Worm (Caenorhabditis elegans) whole organism, L1 larva: ENCODE measurements around the gene C02B8.12.

ENCODE experiments used
- C16A3.4 ChIP-seq: fragments of 150-350 bp; optimal IDR thresholded peaks from 2 replicates; lab custom pipeline; 2014; ENCODE audit warnings: missing biosample characterization, missing genetic modification characterization
- F16B12.6 ChIP-seq: fragments of 150-350 bp; optimal IDR thresholded peaks from 2 replicates; lab custom pipeline; 2014; ENCODE audit warnings: missing biosample characterization, missing genetic modification characterization
- Y116A8C.19 ChIP-seq: sonication (generic microtip); optimal IDR thresholded peaks from 2 replicates; lab custom pipeline; 2016; ENCODE audit warnings: missing compliant biosample characterization, missing genetic modification characterization, borderline replicate concordance
- aha-1 ChIP-seq: fragments of 150-350 bp; optimal IDR thresholded peaks from 2 replicates; lab custom pipeline; 2014; ENCODE audit warnings: missing biosample characterization, missing genetic modification characterization
- alr-1 ChIP-seq: fragments of 200-800 bp; sonication (Bioruptor generic); optimal IDR thresholded peaks from 2 replicates; lab custom pipeline; 2018; ENCODE audit warnings: borderline replicate concordance, mild to moderate bottlenecking, missing genetic modification characterization, missing compliant biosample characterization
- aly-2 ChIP-seq: fragments of 150-350 bp; optimal IDR thresholded peaks from 2 replicates; lab custom pipeline; 2014; ENCODE audit warnings: missing biosample characterization, missing genetic modification characterization
- ama-1 ChIP-seq: fragments of 150-350 bp; optimal IDR thresholded peaks from 2 replicates; lab custom pipeline; 2014
- ceh-82 ChIP-seq, 3 experiments: fragments of 150-350 bp in 1 of 3; sonication (generic microtip) in 2 of 3; optimal IDR thresholded peaks; 2 replicates each; lab custom pipeline; 2014 to 2017; ENCODE audit warnings: missing biosample characterization in 3 of 3, missing genetic modification characterization in 3 of 3
- ceh-88 ChIP-seq: fragments of 200-800 bp; sonication (Bioruptor generic); IDR thresholded peaks from 2 replicates; pipeline ENCODE4 v1.3.6; 2022; ENCODE audit warnings: missing genetic modification characterization, missing compliant biosample characterization
- ceh-90 ChIP-seq: sonication (generic microtip); optimal IDR thresholded peaks from 2 replicates; lab custom pipeline; 2016; ENCODE audit warnings: missing genetic modification characterization, missing compliant biosample characterization
- dsc-1 ChIP-seq: sonication (generic microtip); optimal IDR thresholded peaks from 2 replicates; lab custom pipeline; 2016; ENCODE audit warnings: mild to moderate bottlenecking, missing genetic modification characterization, missing compliant biosample characterization
- efl-1 ChIP-seq, 4 experiments: fragments of 150-350 bp; optimal IDR thresholded peaks in 3 of 4; peaks in 1 of 4; 1 replicate in 1 of 4; 2 replicates in 3 of 4; lab custom pipeline; 2014; ENCODE audit warnings: missing biosample characterization in 2 of 4, missing genetic modification characterization in 2 of 4, missing genetic modification reagents in 2 of 4
- efl-3 ChIP-seq: fragments of 200-800 bp; sonication (Bioruptor generic); optimal IDR thresholded peaks from 2 replicates; lab custom pipeline; 2018; ENCODE audit warnings: mild to moderate bottlenecking, missing genetic modification characterization, missing compliant biosample characterization
- elt-2 ChIP-seq: sonication (generic microtip); optimal IDR thresholded peaks from 2 replicates; lab custom pipeline; 2016; ENCODE audit warnings: missing genetic modification characterization, mild to moderate bottlenecking, inconsistent platforms, missing compliant biosample characterization, missing genetic modification reagents
- ets-5 ChIP-seq: fragments of 200-800 bp; sonication (Bioruptor generic); IDR thresholded peaks from 2 replicates; pipeline ENCODE4 v1.3.6; 2022; ENCODE audit warnings: missing genetic modification characterization, missing compliant biosample characterization
- fkh-10 ChIP-seq: sonication (generic microtip); optimal IDR thresholded peaks from 2 replicates; lab custom pipeline; 2017; ENCODE audit warnings: missing biosample characterization, missing genetic modification reagents, missing genetic modification characterization
- fkh-8 ChIP-seq: sonication (generic microtip); optimal IDR thresholded peaks from 2 replicates; lab custom pipeline; 2016; ENCODE audit warnings: mild to moderate bottlenecking, missing genetic modification characterization, missing compliant biosample characterization
- grh-1 ChIP-seq: fragments of 200-800 bp; sonication (Bioruptor generic); IDR thresholded peaks from 2 replicates; pipeline ENCODE4 v1.3.6; 2022; ENCODE audit warnings: missing genetic modification reagents, missing genetic modification characterization, missing compliant biosample characterization
- hlh-4 ChIP-seq: sonication (generic microtip); optimal IDR thresholded peaks from 2 replicates; lab custom pipeline; 2016; ENCODE audit warnings: mild to moderate bottlenecking, missing genetic modification characterization, missing compliant biosample characterization
- isw-1 ChIP-seq: fragments of 200-800 bp; sonication (Bioruptor generic); IDR thresholded peaks from 2 replicates; pipeline ENCODE4 v1.3.6; 2022; ENCODE audit warnings: missing genetic modification characterization, missing compliant biosample characterization
- lin-13 ChIP-seq: fragments of 150-350 bp; optimal IDR thresholded peaks from 2 replicates; lab custom pipeline; 2014; ENCODE audit warnings: missing biosample characterization, missing genetic modification reagents, missing genetic modification characterization
- lin-14 ChIP-seq: fragments of 200-800 bp; sonication (Bioruptor generic); optimal IDR thresholded peaks from 2 replicates; lab custom pipeline; 2018; ENCODE audit warnings: mild to moderate bottlenecking, missing genetic modification characterization, moderate library complexity, missing compliant biosample characterization
- lin-35 ChIP-seq, 2 experiments: fragments of 150-350 bp; optimal IDR thresholded peaks; 2 replicates each; lab custom pipeline; 2014; ENCODE audit warnings: missing biosample characterization in 2 of 2, missing genetic modification characterization in 2 of 2, missing genetic modification reagents in 2 of 2
- lin-39 ChIP-seq: fragments of 150-350 bp; optimal IDR thresholded peaks from 2 replicates; lab custom pipeline; 2014; ENCODE audit warnings: missing biosample characterization, missing genetic modification reagents, missing genetic modification characterization
- lsy-2 ChIP-seq, 2 experiments: fragments of 150-350 bp; optimal IDR thresholded peaks; 2 replicates each; lab custom pipeline; 2014; ENCODE audit warnings: missing biosample characterization in 2 of 2, missing genetic modification characterization in 2 of 2
- mab-9 ChIP-seq: fragments of 200-800 bp; sonication (Bioruptor generic); IDR thresholded peaks from 2 replicates; pipeline ENCODE4 v1.3.6; 2022; ENCODE audit warnings: missing genetic modification reagents, missing genetic modification characterization, missing compliant biosample characterization
- mep-1 ChIP-seq: fragments of 150-350 bp; optimal IDR thresholded peaks from 2 replicates; lab custom pipeline; 2014; ENCODE audit warnings: missing biosample characterization, missing genetic modification characterization
- nhr-12 ChIP-seq: sonication (generic microtip); optimal IDR thresholded peaks from 2 replicates; lab custom pipeline; 2017; ENCODE audit warnings: missing biosample characterization, missing genetic modification characterization
- nhr-19 ChIP-seq: fragments of 200-800 bp; sonication (Bioruptor generic); conservative IDR thresholded peaks from 2 replicates; pipeline ENCODE4 v1.3.6; 2022; ENCODE audit warnings: missing genetic modification characterization, missing compliant biosample characterization
- nhr-20 ChIP-seq: sonication (generic microtip); optimal IDR thresholded peaks from 2 replicates; lab custom pipeline; 2016; ENCODE audit warnings: mild to moderate bottlenecking, missing genetic modification characterization, missing compliant biosample characterization
- nhr-237 ChIP-seq: fragments of 150-350 bp; optimal IDR thresholded peaks from 2 replicates; lab custom pipeline; 2014; ENCODE audit warnings: missing biosample characterization, missing genetic modification characterization
- nhr-28 ChIP-seq: fragments of 150-350 bp; optimal IDR thresholded peaks from 2 replicates; lab custom pipeline; 2014; ENCODE audit warnings: missing biosample characterization, missing genetic modification characterization
- nhr-84 ChIP-seq: sonication (generic microtip); optimal IDR thresholded peaks from 2 replicates; lab custom pipeline; 2017; ENCODE audit warnings: missing biosample characterization, missing genetic modification characterization
- nhr-85 ChIP-seq: sonication (generic microtip); peaks from one replicate; lab custom pipeline; 2016; ENCODE audit warnings: missing genetic modification characterization, inconsistent platforms, missing compliant biosample characterization
- nhr-90 ChIP-seq: sonication (generic microtip); optimal IDR thresholded peaks from 2 replicates; lab custom pipeline; 2016; ENCODE audit warnings: mild to moderate bottlenecking, missing genetic modification characterization, missing compliant biosample characterization; ENCODE audit not compliant: poor library complexity
- pag-3 ChIP-seq: sonication (generic microtip); optimal IDR thresholded peaks from 2 replicates; lab custom pipeline; 2017; ENCODE audit warnings: missing genetic modification characterization, mild to moderate bottlenecking, missing compliant biosample characterization, antibody characterized with exemption, borderline replicate concordance; ENCODE audit not compliant: insufficient read depth
- pqm-1 ChIP-seq: sonication (generic microtip); optimal IDR thresholded peaks from 3 replicates; lab custom pipeline; 2017; ENCODE audit warnings: missing biosample characterization, missing genetic modification characterization
- rnt-1 ChIP-seq: sonication (generic microtip); optimal IDR thresholded peaks from 2 replicates; lab custom pipeline; 2016; ENCODE audit warnings: mild to moderate bottlenecking, missing genetic modification characterization, moderate library complexity, missing compliant biosample characterization
- skn-1 ChIP-seq: fragments of 150-350 bp; optimal IDR thresholded peaks from 2 replicates; lab custom pipeline; 2014; ENCODE audit warnings: missing biosample characterization, missing genetic modification characterization
- snu-23 ChIP-seq: sonication (generic microtip); optimal IDR thresholded peaks from 2 replicates; lab custom pipeline; 2016; ENCODE audit warnings: missing genetic modification characterization, missing compliant biosample characterization
- sox-4 ChIP-seq: sonication (generic microtip); optimal IDR thresholded peaks from 2 replicates; lab custom pipeline; 2016; ENCODE audit warnings: missing genetic modification characterization, missing compliant biosample characterization
- sptf-1 ChIP-seq: fragments of 150-350 bp; optimal IDR thresholded peaks from 2 replicates; lab custom pipeline; 2014; ENCODE audit warnings: missing biosample characterization, missing genetic modification characterization
- swsn-7 ChIP-seq: sonication (generic microtip); optimal IDR thresholded peaks from 2 replicates; lab custom pipeline; 2016; ENCODE audit warnings: missing genetic modification characterization, missing compliant biosample characterization
- tbx-2 ChIP-seq: sonication (generic microtip); optimal IDR thresholded peaks from 2 replicates; lab custom pipeline; 2016; ENCODE audit warnings: missing genetic modification characterization, missing compliant biosample characterization
- tlp-1 ChIP-seq: fragments of 150-350 bp; optimal IDR thresholded peaks from 2 replicates; lab custom pipeline; 2014; ENCODE audit warnings: missing biosample characterization, missing genetic modification characterization
- unc-30 ChIP-seq: sonication (generic microtip); optimal IDR thresholded peaks from 2 replicates; lab custom pipeline; 2017; ENCODE audit warnings: missing biosample characterization, missing genetic modification characterization
- unc-62 ChIP-seq: fragments of 150-350 bp; optimal IDR thresholded peaks from 2 replicates; lab custom pipeline; 2014; ENCODE audit warnings: missing biosample characterization, missing genetic modification reagents, missing genetic modification characterization
- unc-86 ChIP-seq: sonication (generic microtip); optimal IDR thresholded peaks from 2 replicates; lab custom pipeline; 2016; ENCODE audit warnings: missing genetic modification characterization, missing compliant biosample characterization
- vab-15 ChIP-seq: sonication (generic microtip); optimal IDR thresholded peaks from 2 replicates; lab custom pipeline; 2017; ENCODE audit warnings: missing genotype, mild to moderate bottlenecking, missing genetic modification characterization, missing compliant biosample characterization
- zip-4 ChIP-seq: fragments of 200-800 bp; sonication (Bioruptor generic); optimal IDR thresholded peaks from 2 replicates; lab custom pipeline; 2018; ENCODE audit warnings: mild to moderate bottlenecking, missing genetic modification characterization, moderate library complexity, missing compliant biosample characterization
- ztf-4 ChIP-seq: fragments of 150-350 bp; optimal IDR thresholded peaks from 2 replicates; lab custom pipeline; 2014; ENCODE audit warnings: missing biosample characterization, missing genetic modification characterization

The C02B8.12 gene

DNA sequence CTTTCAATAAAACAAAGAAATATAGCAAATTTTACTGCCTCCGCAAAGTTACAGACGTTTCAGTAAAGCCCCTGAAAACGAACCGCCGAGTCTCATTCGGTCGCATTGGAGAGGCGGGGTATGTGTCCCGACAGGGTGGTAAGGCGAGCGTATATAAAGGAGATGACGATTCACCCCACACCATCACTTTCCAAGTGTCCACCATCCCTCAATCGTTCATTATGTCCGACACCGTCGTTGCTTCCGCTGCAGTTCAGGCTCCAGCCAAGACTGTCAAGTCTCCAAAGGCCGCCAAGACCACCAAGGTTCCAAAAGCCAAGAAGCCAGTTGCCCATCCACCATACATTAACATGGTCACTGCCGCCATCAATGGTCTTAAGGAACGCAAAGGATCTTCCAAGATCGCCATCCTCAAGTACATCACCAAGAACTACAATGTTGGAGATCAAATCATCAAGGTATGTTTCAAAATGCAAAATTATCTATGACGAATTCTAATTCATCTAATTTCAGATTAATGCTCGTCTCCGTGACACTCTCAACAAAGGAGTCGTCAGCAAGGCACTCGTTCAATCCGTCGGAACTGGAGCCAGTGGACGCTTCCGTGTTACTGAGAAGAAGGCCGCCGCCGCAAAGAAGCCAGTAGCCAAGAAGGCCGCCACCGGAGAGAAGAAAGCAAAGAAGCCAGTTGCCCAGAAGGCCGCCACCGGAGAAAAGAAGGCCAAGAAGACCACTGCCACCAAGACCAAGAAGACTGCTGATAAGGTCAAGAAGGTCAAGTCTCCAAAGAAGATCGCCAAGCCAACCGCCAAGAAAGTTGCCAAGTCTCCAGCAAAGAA lies 36.0 kb upstream of the C02B8.12 start, which contains the start of gene hil-3 (continued):
- peak; percentile 74 for TF ChIP-seq nhr-85
- no peak for TF ChIP-seq lin-39 (tag; lab: Kevin White, UChicago)
- TF ChIP-seq efl-3, result no peak
- peak; percentile 38 for TF ChIP-seq C16A3.4
- TF ChIP-seq ama-1 (lab: Kevin White, UChicago), result peak; percentile 30
- TF ChIP-seq nhr-19 (GFP tag; lab: Robert Waterston, UW), result peak; percentile 40
- TF ChIP-seq lin-35 (GFP tag; optimal IDR thresholded peaks at IDR 0.05; lab: Kevin White, UChicago), result peak; percentile 8 to 31
- peak; percentile 22 for TF ChIP-seq fkh-8 (tag; lab: Kevin White, UChicago)
- no peak for TF ChIP-seq pqm-1 (tag; lab: Kevin White, UChicago)
- no peak for TF ChIP-seq unc-30 (tag; lab: Kevin White, UChicago)
- TF ChIP-seq dsc-1, result no peak
- peak; percentile 89 for TF ChIP-seq swsn-7 (tag; lab: Kevin White, UChicago)
- TF ChIP-seq grh-1 (GFP tag; lab: Robert Waterston, UW), result peak; percentile 52
- no peak for TF ChIP-seq nhr-237
- TF ChIP-seq zip-4 (GFP tag; lab: Kevin White, UChicago), result no peak
- peak; percentile 54 for TF ChIP-seq unc-86 (tag; lab: Kevin White, UChicago)
- peak in 1 of 2 experiments; percentile 52 for TF ChIP-seq lsy-2 (tag; optimal IDR thresholded peaks at IDR 0.05; lab: Kevin White, UChicago)
- TF ChIP-seq lin-14 (GFP tag; lab: Kevin White, UChicago), result peak; percentile 69
- no peak for TF ChIP-seq tlp-1 (tag; lab: Kevin White, UChicago)
- no peak for TF ChIP-seq elt-2 (tag; lab: Kevin White, UChicago)
- peak; percentile 51 for TF ChIP-seq tbx-2 (tag; lab: Kevin White, UChicago)
- TF ChIP-seq nhr-28 (tag; lab: Kevin White, UChicago), result no peak
- peak; percentile 41 for TF ChIP-seq snu-23 (GFP tag; lab: Kevin White, UChicago)
- no peak for TF ChIP-seq alr-1 (tag; lab: Kevin White, UChicago)
- TF ChIP-seq fkh-10 (GFP tag; lab: Kevin White, UChicago), result no peak
- TF ChIP-seq F16B12.6 (tag; lab: Kevin White, UChicago), result no peak
- TF ChIP-seq ets-5 (GFP tag; lab: Robert Waterston, UW), result no peak
- TF ChIP-seq rnt-1, result peak; percentile 63
- peak; percentile 11 for TF ChIP-seq sox-4
- TF ChIP-seq mep-1 (tag; lab: Kevin White, UChicago), result peak; percentile 14
- TF ChIP-seq ceh-88 (GFP tag; lab: Robert Waterston, UW), result no peak
- no peak for TF ChIP-seq aly-2 (tag; lab: Kevin White, UChicago)
- no peak for TF ChIP-seq skn-1 (tag; lab: Kevin White, UChicago)

DNA sequence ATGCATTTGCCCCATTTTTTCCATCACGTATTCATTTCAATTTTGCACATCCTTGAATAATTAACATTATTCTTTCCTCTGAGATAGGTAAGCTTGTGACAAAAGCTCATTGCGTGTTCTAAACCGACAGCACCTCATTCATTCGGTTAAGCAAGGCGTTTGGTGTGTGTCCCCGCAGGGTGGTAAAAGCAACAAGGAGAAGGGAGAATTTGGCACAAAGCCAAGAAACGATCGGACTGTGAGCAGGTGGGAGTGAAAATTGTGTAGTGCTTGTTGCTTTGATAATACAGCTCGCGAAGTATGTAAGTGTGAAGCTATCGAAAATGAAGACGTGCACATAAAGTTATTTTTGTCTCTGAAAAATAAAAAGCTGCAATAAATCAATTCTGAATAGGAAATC lies 34.0 kb upstream of the C02B8.12 start:
- TF ChIP-seq nhr-84, result no peak
- no peak for TF ChIP-seq pag-3
- peak; percentile 17 for TF ChIP-seq dsc-1
- peak; percentile 75 for TF ChIP-seq unc-86 (tag; lab: Kevin White, UChicago)
- no peak for TF ChIP-seq nhr-12 (tag; lab: Kevin White, UChicago)
- no peak for TF ChIP-seq nhr-90 (tag; lab: Kevin White, UChicago)
- no peak for TF ChIP-seq vab-15 (tag; lab: Kevin White, UChicago)
- no peak for TF ChIP-seq mab-9 (GFP tag; lab: Robert Waterston, UW)
- TF ChIP-seq aha-1 (tag; lab: Kevin White, UChicago), result no peak
- no peak for TF ChIP-seq ztf-4 (tag; lab: Kevin White, UChicago)
- no peak for TF ChIP-seq efl-1 (optimal IDR thresholded peaks at IDR 0.05; lab: Kevin White, UChicago)
- no peak for TF ChIP-seq efl-1 (GFP tag; optimal IDR thresholded peaks at IDR 0.05 in 1 of 2; lab: Kevin White, UChicago)
- no peak for TF ChIP-seq sptf-1 (tag; lab: Kevin White, UChicago)
- TF ChIP-seq lin-13 (GFP tag; lab: Kevin White, UChicago), result no peak
- TF ChIP-seq isw-1 (GFP tag; lab: Robert Waterston, UW), result no peak
- no peak for TF ChIP-seq ceh-90 (tag; lab: Kevin White, UChicago)
- no peak for TF ChIP-seq hlh-4 (tag; lab: Kevin White, UChicago)
- TF ChIP-seq Y116A8C.19 (tag; lab: Kevin White, UChicago), result no peak
- TF ChIP-seq efl-3, result no peak
- TF ChIP-seq grh-1 (GFP tag; lab: Robert Waterston, UW), result no peak
- TF ChIP-seq unc-30 (tag; lab: Kevin White, UChicago), result no peak
- TF ChIP-seq ceh-82 (tag; optimal IDR thresholded peaks at IDR 0.05; lab: Kevin White, UChicago), result peak in 2 of 3 experiments; percentile 7 to 41
- no peak for TF ChIP-seq nhr-20
- TF ChIP-seq fkh-8 (tag; lab: Kevin White, UChicago), result peak; percentile 64
- no peak for TF ChIP-seq unc-62 (GFP tag; lab: Kevin White, UChicago)
